Worm (Caenorhabditis elegans): Measurements from ENCODE around the gene F16H6.7.

DNA sequence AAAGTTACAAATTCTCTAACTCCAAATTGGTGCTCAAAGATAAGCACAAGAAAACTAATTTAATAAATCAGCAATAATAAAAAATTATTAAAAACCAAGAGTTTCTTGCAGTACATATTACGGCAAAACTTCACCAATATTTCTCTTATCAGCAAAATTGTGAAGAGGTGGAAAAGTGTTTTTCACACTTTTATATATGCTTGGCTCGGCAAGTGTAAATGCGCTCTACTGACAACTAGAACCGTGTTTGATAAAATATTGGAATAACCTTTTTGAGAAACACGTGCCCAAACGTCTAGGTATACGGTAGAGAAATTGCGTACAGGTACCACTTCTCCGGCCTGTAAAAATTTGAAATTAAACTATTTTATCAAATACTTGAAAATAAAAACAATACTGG is 32.4 kb upstream of the F16H6.7 start, which contains the start of gene R10E8.8:
- no peak for TF ChIP-seq lin-13 (GFP tag; optimal IDR thresholded peaks at IDR 0.05)
- TF ChIP-seq elt-3 (tag; optimal IDR thresholded peaks at IDR 0.05): no peak
- no peak for TF ChIP-seq nhr-237 (tag; optimal IDR thresholded peaks at IDR 0.05)
- no peak for TF ChIP-seq ztf-11 (tag; optimal IDR thresholded peaks at IDR 0.05)
